Worm (Caenorhabditis elegans): ENCODE data around the gene dpy-27.

ce11 chrIII:3829105-3829504 lies 9.6 kb upstream of the dpy-27 start, which contains the start of gene cnnm-5:
- no peak for TF ChIP-seq B0336.3 (GFP tag; IDR thresholded peaks at IDR 0.05)
- no peak for TF ChIP-seq mxl-1 (tag; optimal IDR thresholded peaks at IDR 0.05)
- no peak for TF ChIP-seq Y95B8A.8 (GFP tag; IDR thresholded peaks at IDR 0.05)
- TF ChIP-seq F10E7.11 (tag; optimal IDR thresholded peaks at IDR 0.05), result no peak
